Worm (Caenorhabditis elegans): ENCODE results near the gene C06A1.7.

DNA sequence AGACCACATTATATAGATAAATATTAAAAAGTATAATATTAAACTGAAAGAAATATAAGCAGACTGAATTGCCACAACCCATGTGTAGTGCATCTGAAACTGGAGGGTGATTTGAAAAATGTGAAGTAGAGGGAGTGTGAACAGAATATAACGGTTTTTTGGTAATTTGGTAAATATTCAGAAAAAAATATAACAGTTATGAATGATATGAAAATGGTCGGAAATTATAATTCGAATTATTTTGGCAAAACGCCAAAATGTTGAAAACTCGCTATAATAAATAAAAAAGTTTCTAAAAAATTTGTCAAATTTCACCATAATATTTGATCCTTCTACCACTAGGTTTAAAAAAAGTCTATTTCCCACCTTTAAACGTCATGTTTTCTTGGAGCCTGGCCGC lies 37.5 kb downstream of the C06A1.7 start, which contains the start of gene srv-2:
- no peak for TF ChIP-seq tab-1 (GFP tag; IDR thresholded peaks at IDR 0.05)
- TF ChIP-seq med-1 (GFP tag; optimal IDR thresholded peaks at IDR 0.05; ENCODE audit: insufficient read depth), result no peak
- no peak for TF ChIP-seq T22C8.4 (GFP tag; IDR thresholded peaks at IDR 0.05)
- no peak for TF ChIP-seq cog-1 (tag; optimal IDR thresholded peaks at IDR 0.05)

Data from whole organism, midembryonic.